Worm (Caenorhabditis elegans) whole organism, L3 larva: ENCODE measurements around the gene tbc-10.

Source experiments
- elt-2 ChIP-seq: sonication (generic microtip); optimal IDR thresholded peaks from 2 replicates; lab custom pipeline; 2016; ENCODE audit warnings: missing genetic modification reagents, mild to moderate bottlenecking, missing genetic modification characterization, missing compliant biosample characterization
- fkh-10 ChIP-seq: sonication (generic microtip); optimal IDR thresholded peaks from 2 replicates; lab custom pipeline; 2017; ENCODE audit warnings: missing biosample characterization, missing genetic modification reagents, missing genetic modification characterization
- mdl-1 ChIP-seq: fragments of 150-350 bp; optimal IDR thresholded peaks from 2 replicates; lab custom pipeline; 2014; ENCODE audit warnings: missing biosample characterization, missing genetic modification characterization
- nhr-77 ChIP-seq: fragments of 150-350 bp; optimal IDR thresholded peaks from 2 replicates; lab custom pipeline; 2014; ENCODE audit warnings: missing biosample characterization, missing genetic modification characterization
- pqm-1 ChIP-seq: fragments of 150-350 bp; optimal IDR thresholded peaks from 2 replicates; lab custom pipeline; 2017; ENCODE audit warnings: missing biosample characterization, missing genetic modification characterization, inconsistent platforms
- skn-1 ChIP-seq: fragments of 150-350 bp; optimal IDR thresholded peaks from 2 replicates; lab custom pipeline; 2014; ENCODE audit warnings: missing biosample characterization, missing genetic modification characterization
- ztf-11 ChIP-seq: fragments of 150-350 bp; optimal IDR thresholded peaks from 2 replicates; lab custom pipeline; 2014; ENCODE audit warnings: missing biosample characterization, missing genetic modification characterization
- ztf-4 ChIP-seq: fragments of 150-350 bp; optimal IDR thresholded peaks from 2 replicates; lab custom pipeline; 2014; ENCODE audit warnings: missing biosample characterization, missing genetic modification characterization

DNA sequence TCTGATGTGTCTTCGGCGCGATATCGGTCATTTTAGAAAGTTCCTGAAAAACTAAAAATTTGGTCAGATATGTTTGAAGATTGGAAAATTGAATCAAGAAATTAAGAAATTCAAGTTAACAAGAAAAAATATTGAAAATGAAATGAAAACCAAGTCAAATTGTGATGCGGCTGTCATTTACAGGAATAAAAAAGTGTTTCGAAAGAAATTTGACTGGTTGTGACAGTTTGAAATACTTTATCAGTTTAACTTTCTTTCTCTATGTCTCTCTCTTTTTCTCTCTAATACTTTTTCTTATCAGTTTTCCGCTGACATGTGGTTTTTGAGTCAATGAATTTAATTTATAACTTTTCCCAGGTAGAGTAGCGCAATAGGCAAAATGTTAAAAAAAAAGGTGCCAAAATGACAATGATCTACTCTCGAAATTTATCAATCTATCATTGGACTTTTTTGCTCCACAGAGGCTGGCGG, 47.0 kb upstream of the tbc-10 start, which contains the start of gene fbxa-55:
- no peak for TF ChIP-seq fkh-10
- TF ChIP-seq ztf-4: no peak
- no peak for TF ChIP-seq skn-1 (tag; lab: Kevin White, UChicago)
- TF ChIP-seq ztf-11 (tag; lab: Kevin White, UChicago): no peak
- no peak for TF ChIP-seq nhr-77 (tag; lab: Kevin White, UChicago)
- no peak for TF ChIP-seq mdl-1 (tag; lab: Kevin White, UChicago)
- TF ChIP-seq pqm-1 (tag; lab: Kevin White, UChicago): peak; percentile 35
- TF ChIP-seq elt-2 (tag; lab: Kevin White, UChicago): peak; percentile 84
